Worm (Caenorhabditis elegans) whole organism, early embryonic: ENCODE measurements around the gene F39D8.3.

Experiments used
- B0310.2 ChIP-seq: sonication (generic microtip); optimal IDR thresholded peaks from 2 replicates; lab custom pipeline; 2016; ENCODE audit warnings: mild to moderate bottlenecking, missing genetic modification characterization, missing compliant biosample characterization
- F13C5.2 ChIP-seq: sonication (generic microtip); optimal IDR thresholded peaks from 2 replicates; lab custom pipeline; 2017; ENCODE audit warnings: mild to moderate bottlenecking, missing genetic modification characterization, inconsistent platforms, missing compliant biosample characterization
- aly-1 ChIP-seq: sonication (generic microtip); optimal IDR thresholded peaks from 2 replicates; lab custom pipeline; 2016; ENCODE audit warnings: missing genetic modification characterization, missing compliant biosample characterization
- ama-1 ChIP-seq: fragments of 150-350 bp; optimal IDR thresholded peaks from 2 replicates; lab custom pipeline; 2014
- ceh-13 ChIP-seq: fragments of 200-800 bp; sonication (Bioruptor generic); optimal IDR thresholded peaks from 2 replicates; lab custom pipeline; 2018; ENCODE audit warnings: mild to moderate bottlenecking, missing genetic modification characterization, missing compliant biosample characterization
- ceh-36 ChIP-seq: sonication (generic microtip); optimal IDR thresholded peaks from 2 replicates; lab custom pipeline; 2016; ENCODE audit warnings: missing genetic modification characterization, inconsistent platforms, missing compliant biosample characterization
- ets-7 ChIP-seq: sonication (generic microtip); optimal IDR thresholded peaks from 2 replicates; lab custom pipeline; 2016; ENCODE audit warnings: missing genotype, missing genetic modification characterization, missing compliant biosample characterization
- flt-1 ChIP-seq: fragments of 200-800 bp; sonication (Bioruptor generic); IDR thresholded peaks from 2 replicates; pipeline ENCODE4 v1.3.6; 2022; ENCODE audit warnings: missing genetic modification characterization, missing compliant biosample characterization
- hmbx-1 ChIP-seq: sonication (generic microtip); optimal IDR thresholded peaks from 2 replicates; lab custom pipeline; 2016; ENCODE audit warnings: mild to moderate bottlenecking, missing genetic modification characterization, missing compliant biosample characterization
- hmg-4 ChIP-seq: fragments of 200-800 bp; sonication (Bioruptor generic); optimal IDR thresholded peaks from 2 replicates; lab custom pipeline; 2018; ENCODE audit warnings: mild to moderate bottlenecking, missing genetic modification characterization, missing compliant biosample characterization
- hnd-1 ChIP-seq: sonication (generic microtip); optimal IDR thresholded peaks from 2 replicates; lab custom pipeline; 2016; ENCODE audit warnings: missing genetic modification characterization, missing compliant biosample characterization
- pes-1 ChIP-seq: fragments of 200-800 bp; sonication (Bioruptor generic); IDR thresholded peaks from 2 replicates; pipeline ENCODE4 v1.3.6; 2022; ENCODE audit warnings: missing genetic modification reagents, missing genetic modification characterization, missing compliant biosample characterization
- scrt-1 ChIP-seq: fragments of 200-800 bp; sonication (Bioruptor generic); IDR thresholded peaks from 2 replicates; pipeline ENCODE4 v1.3.6; 2022; ENCODE audit warnings: missing genetic modification characterization, missing compliant biosample characterization
- sea-1 ChIP-seq: fragments of 200-800 bp; sonication (Bioruptor generic); conservative IDR thresholded peaks from 2 replicates; pipeline ENCODE4 v1.3.6; 2022; ENCODE audit warnings: missing genetic modification characterization, missing compliant biosample characterization
- tbx-11 ChIP-seq: fragments of 200-800 bp; sonication (Bioruptor generic); IDR thresholded peaks from 2 replicates; pipeline ENCODE4 v1.3.6; 2022; ENCODE audit warnings: missing genetic modification characterization, missing compliant biosample characterization
- tbx-37 ChIP-seq: fragments of 200-800 bp; sonication (Bioruptor generic); conservative IDR thresholded peaks from 2 replicates; pipeline ENCODE4 v1.3.6; 2022; ENCODE audit warnings: missing genetic modification reagents, missing genetic modification characterization, missing compliant biosample characterization
- tra-4 ChIP-seq: sonication (generic microtip); optimal IDR thresholded peaks from 2 replicates; lab custom pipeline; 2017; ENCODE audit warnings: missing genetic modification characterization, missing compliant biosample characterization

F39D8.3 gene

ce11 chrX:15423708-15424423 is 3.1 kb downstream of the F39D8.3 start:
- no peak for TF ChIP-seq pes-1 (GFP tag; lab: Robert Waterston, UW)
- TF ChIP-seq hmbx-1 (tag; lab: Kevin White, UChicago): no peak
- TF ChIP-seq ceh-36 (tag; lab: Kevin White, UChicago): no peak
- no peak for TF ChIP-seq B0310.2 (tag; lab: Kevin White, UChicago)
- TF ChIP-seq ama-1 (lab: Kevin White, UChicago): no peak

- TF ChIP-seq scrt-1 (GFP tag; lab: Robert Waterston, UW) (no peak), hnd-1 (tag; lab: Kevin White, UChicago) (no peak), flt-1 (GFP tag; lab: Robert Waterston, UW) (no peak), ceh-13 (GFP tag; lab: Kevin White, UChicago) (no peak), tbx-11 (GFP tag; lab: Robert Waterston, UW) (no peak), hmg-4 (no peak)
Observed at ce11 chrX:15427931-15428330, 7.2 kb downstream of the F39D8.3 start, which contains the start of gene nas-13. Gene nas-13 (minus strand): TSS chrX:15428253.

DNA sequence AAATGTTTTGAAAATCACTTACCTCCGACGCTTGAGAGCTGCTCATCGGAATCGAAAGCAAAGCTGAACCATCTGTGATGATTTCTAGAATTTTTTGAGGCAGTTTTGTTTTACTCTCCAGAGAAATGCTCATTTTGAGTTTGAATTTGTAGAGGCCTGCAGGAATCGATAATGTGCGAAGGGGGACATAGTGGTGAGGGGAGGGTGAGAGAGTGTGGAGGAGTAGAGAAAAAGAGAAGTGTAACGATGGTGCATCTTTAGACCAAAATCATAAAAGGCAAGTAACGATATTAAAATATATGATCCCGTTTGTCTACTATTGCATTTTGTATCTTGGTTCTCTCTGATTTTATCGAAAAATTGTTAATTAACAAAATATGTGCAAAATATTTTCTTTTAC is 10.2 kb downstream of the F39D8.3 start, which contains the start of gene blos-8:
blos-8 (minus strand) TSS at position 216 of the 400 bp plus-strand sequence.
- TF ChIP-seq hmbx-1 (tag; lab: Kevin White, UChicago) (no peak), scrt-1 (GFP tag; lab: Robert Waterston, UW) (no peak), ceh-36 (tag; lab: Kevin White, UChicago) (no peak), ama-1 (lab: Kevin White, UChicago) (no peak), B0310.2 (tag; lab: Kevin White, UChicago) (no peak), tbx-37 (GFP tag; lab: Robert Waterston, UW) (no peak), hnd-1 (tag; lab: Kevin White, UChicago) (no peak)

DNA sequence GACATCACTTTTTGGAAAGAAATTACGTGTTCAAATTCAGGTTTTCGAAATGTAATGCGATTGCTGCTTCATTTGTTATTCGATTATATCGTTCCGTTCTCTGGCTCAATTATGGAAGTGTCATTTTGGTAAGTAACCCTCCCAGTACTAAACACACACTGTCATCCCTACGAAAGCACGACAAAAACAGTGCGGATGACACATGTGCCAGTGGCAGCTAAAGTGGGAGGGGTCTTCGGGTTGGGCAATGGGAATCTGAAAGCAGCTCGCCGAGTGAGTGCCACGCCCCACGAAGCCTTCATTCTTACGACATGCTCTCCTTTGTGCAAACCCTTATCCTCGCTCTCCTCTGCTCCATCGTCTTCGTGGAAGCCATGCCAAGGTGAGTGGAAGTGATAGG is 12.7 kb downstream of the F39D8.3 start, which contains the start of gene flp-32:
flp-32 (plus strand) TSS at position 301 of the 400 bp plus-strand sequence.
- no peak for TF ChIP-seq B0310.2 (tag; lab: Kevin White, UChicago)
- TF ChIP-seq tra-4 (tag; lab: Kevin White, UChicago): no peak
- TF ChIP-seq hmbx-1 (tag; lab: Kevin White, UChicago): no peak
- TF ChIP-seq ama-1 (lab: Kevin White, UChicago): no peak
- TF ChIP-seq scrt-1 (GFP tag; lab: Robert Waterston, UW): no peak
- no peak for TF ChIP-seq pes-1 (GFP tag; lab: Robert Waterston, UW)
- no peak for TF ChIP-seq hnd-1 (tag; lab: Kevin White, UChicago)
- no peak for TF ChIP-seq tbx-37 (GFP tag; lab: Robert Waterston, UW)
- no peak for TF ChIP-seq ceh-13 (GFP tag; lab: Kevin White, UChicago)
- TF ChIP-seq sea-1 (GFP tag; lab: Robert Waterston, UW): no peak
- no peak for TF ChIP-seq ceh-36 (tag; lab: Kevin White, UChicago)
- TF ChIP-seq tbx-11 (GFP tag; lab: Robert Waterston, UW): no peak
- TF ChIP-seq flt-1 (GFP tag; lab: Robert Waterston, UW): no peak
- TF ChIP-seq hmg-4: no peak

DNA sequence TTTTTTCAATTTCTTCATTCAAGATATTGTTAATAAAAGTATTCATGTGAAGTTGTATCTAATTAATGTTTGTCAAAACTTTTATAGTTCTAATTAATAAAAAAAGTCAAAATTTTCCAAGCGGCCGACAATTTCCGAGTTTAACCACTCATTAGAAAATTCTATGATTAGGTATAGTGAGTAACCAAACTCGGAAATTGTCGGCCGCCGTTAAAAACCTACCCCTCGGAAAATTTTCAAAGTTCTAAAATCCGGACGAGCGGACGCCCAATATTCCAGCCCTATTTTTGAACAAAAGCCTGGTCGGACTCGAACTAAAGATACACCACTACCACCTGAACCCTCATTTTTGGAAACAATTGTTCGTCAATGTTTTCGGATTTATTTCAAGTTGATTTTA is 14.2 kb downstream of the F39D8.3 start:
- no peak for TF ChIP-seq tbx-11 (GFP tag; lab: Robert Waterston, UW)
- TF ChIP-seq hmg-4: no peak
- TF ChIP-seq aly-1 (tag; lab: Kevin White, UChicago): no peak
- TF ChIP-seq ceh-36 (tag; lab: Kevin White, UChicago): no peak
- no peak for TF ChIP-seq ets-7 (tag; lab: Kevin White, UChicago)
- TF ChIP-seq F13C5.2: no peak

DNA sequence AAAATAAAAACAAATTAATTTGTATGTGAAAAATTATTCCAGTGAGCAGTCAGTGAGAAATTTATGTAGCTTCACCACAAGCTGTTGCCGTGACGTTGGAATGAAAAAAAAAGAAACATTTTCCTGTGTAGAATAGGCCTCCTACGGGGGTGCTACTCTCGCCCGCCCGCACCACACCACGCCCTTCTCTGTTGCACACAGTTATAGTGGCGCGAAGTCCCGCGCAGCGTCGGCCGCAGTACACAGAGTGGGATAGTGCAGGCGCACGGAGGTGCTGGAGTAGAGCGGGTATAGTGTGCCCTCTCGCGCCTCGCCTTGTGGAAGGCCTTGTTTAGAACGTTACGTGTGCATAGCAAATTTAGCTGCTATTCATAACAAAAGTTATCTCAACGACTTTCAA is 18.0 kb downstream of the F39D8.3 start:
- TF ChIP-seq hmg-4: no peak
- TF ChIP-seq ets-7 (tag; lab: Kevin White, UChicago): no peak
- TF ChIP-seq ceh-13 (GFP tag; lab: Kevin White, UChicago): no peak
- TF ChIP-seq ama-1 (lab: Kevin White, UChicago): no peak
- no peak for TF ChIP-seq pes-1 (GFP tag; lab: Robert Waterston, UW)
- TF ChIP-seq aly-1 (tag; lab: Kevin White, UChicago): no peak
- no peak for TF ChIP-seq scrt-1 (GFP tag; lab: Robert Waterston, UW)
- no peak for TF ChIP-seq B0310.2 (tag; lab: Kevin White, UChicago)
- no peak for TF ChIP-seq F13C5.2
- no peak for TF ChIP-seq tbx-11 (GFP tag; lab: Robert Waterston, UW)
- TF ChIP-seq hmbx-1 (tag; lab: Kevin White, UChicago): no peak
- no peak for TF ChIP-seq ceh-36 (tag; lab: Kevin White, UChicago)
- TF ChIP-seq sea-1 (GFP tag; lab: Robert Waterston, UW): no peak

- no peak for TF ChIP-seq ama-1 (lab: Kevin White, UChicago)
- no peak for TF ChIP-seq tbx-11 (GFP tag; lab: Robert Waterston, UW)
- TF ChIP-seq pes-1 (GFP tag; lab: Robert Waterston, UW): no peak
- no peak for TF ChIP-seq flt-1 (GFP tag; lab: Robert Waterston, UW)
- no peak for TF ChIP-seq aly-1 (tag; lab: Kevin White, UChicago)
- no peak for TF ChIP-seq hmg-4
- TF ChIP-seq F13C5.2: no peak
- TF ChIP-seq sea-1 (GFP tag; lab: Robert Waterston, UW): no peak
- TF ChIP-seq tra-4 (tag; lab: Kevin White, UChicago): no peak
- no peak for TF ChIP-seq hmbx-1 (tag; lab: Kevin White, UChicago)
- TF ChIP-seq ceh-13 (GFP tag; lab: Kevin White, UChicago): no peak
- no peak for TF ChIP-seq hnd-1 (tag; lab: Kevin White, UChicago)
- TF ChIP-seq B0310.2 (tag; lab: Kevin White, UChicago): no peak
- TF ChIP-seq tbx-37 (GFP tag; lab: Robert Waterston, UW): no peak
- TF ChIP-seq ets-7 (tag; lab: Kevin White, UChicago): no peak
- no peak for TF ChIP-seq ceh-36 (tag; lab: Kevin White, UChicago)
- TF ChIP-seq scrt-1 (GFP tag; lab: Robert Waterston, UW): no peak
Observed at ce11 chrX:15440744-15441685, 20.2 kb downstream of the F39D8.3 start, which contains the start of gene mocs-1. Gene mocs-1 (minus strand): TSS chrX:15440794.
